Worm (Caenorhabditis elegans) whole organism, L2 larva: ENCODE data around the gene F41C3.8.

Experiments used
- C34F6.9 ChIP-seq: fragments of 150-350 bp; optimal IDR thresholded peaks from 2 replicates; lab custom pipeline; 2014; ENCODE audit warnings: missing biosample characterization, missing genetic modification characterization
- F13H6.1 ChIP-seq: sonication (generic microtip); optimal IDR thresholded peaks from 2 replicates; lab custom pipeline; 2016; ENCODE audit warnings: missing genetic modification characterization, missing compliant biosample characterization
- R02D3.7 ChIP-seq: fragments of 150-350 bp; optimal IDR thresholded peaks from 2 replicates; lab custom pipeline; 2014; ENCODE audit warnings: missing biosample characterization, missing genetic modification characterization
- Y55F3AM.14 ChIP-seq: fragments of 200-800 bp; sonication (Bioruptor generic); optimal IDR thresholded peaks from 2 replicates; lab custom pipeline; 2018; ENCODE audit warnings: mild to moderate bottlenecking, missing genetic modification characterization, missing compliant biosample characterization
- ZK546.5 ChIP-seq: sonication (generic microtip); optimal IDR thresholded peaks from 2 replicates; lab custom pipeline; 2017; ENCODE audit warnings: missing biosample characterization, missing genetic modification characterization
- alr-1 ChIP-seq: fragments of 150-350 bp; optimal IDR thresholded peaks from 2 replicates; lab custom pipeline; 2014; ENCODE audit warnings: missing biosample characterization, missing genetic modification characterization
- aly-2 ChIP-seq: fragments of 150-350 bp; optimal IDR thresholded peaks from 2 replicates; lab custom pipeline; 2014; ENCODE audit warnings: missing biosample characterization, missing genetic modification characterization
- ama-1 ChIP-seq: fragments of 150-350 bp; optimal IDR thresholded peaks from 2 replicates; lab custom pipeline; 2018; ENCODE audit warnings: inconsistent platforms
- blmp-1 ChIP-seq: sonication (generic microtip); optimal IDR thresholded peaks from 2 replicates; lab custom pipeline; 2017; ENCODE audit warnings: missing genetic modification characterization, mild to moderate bottlenecking, missing compliant biosample characterization, antibody characterized with exemption, moderate library complexity; ENCODE audit not compliant: insufficient read depth
- ceh-16 ChIP-seq: fragments of 150-350 bp; optimal IDR thresholded peaks from 2 replicates; lab custom pipeline; 2014; ENCODE audit warnings: missing biosample characterization, missing genetic modification characterization
- ceh-82 ChIP-seq: fragments of 150-350 bp; optimal IDR thresholded peaks from 2 replicates; lab custom pipeline; 2014; ENCODE audit warnings: missing biosample characterization, missing genetic modification characterization
- crh-2 ChIP-seq: sonication (generic microtip); optimal IDR thresholded peaks from 2 replicates; lab custom pipeline; 2017; ENCODE audit warnings: missing biosample characterization, missing genetic modification characterization
- dmd-4 ChIP-seq: sonication (generic microtip); optimal IDR thresholded peaks from 2 replicates; lab custom pipeline; 2017; ENCODE audit warnings: missing biosample characterization, missing genetic modification characterization
- elt-3 ChIP-seq: sonication (generic microtip); optimal IDR thresholded peaks from 2 replicates; lab custom pipeline; 2017; ENCODE audit warnings: missing biosample characterization, missing genetic modification characterization
- fos-1 ChIP-seq: fragments of 150-350 bp; optimal IDR thresholded peaks from 2 replicates; lab custom pipeline; 2014; ENCODE audit warnings: missing biosample characterization, missing genetic modification characterization
- gmeb-1 ChIP-seq: fragments of 150-350 bp; optimal IDR thresholded peaks from 2 replicates; lab custom pipeline; 2014; ENCODE audit warnings: missing biosample characterization, missing genetic modification characterization
- lin-11 ChIP-seq: fragments of 150-350 bp; sonication (generic microtip); optimal IDR thresholded peaks from 2 replicates; lab custom pipeline; 2014; ENCODE audit warnings: missing biosample characterization, missing genetic modification characterization, inconsistent platforms, mixed read lengths
- lin-13 ChIP-seq: fragments of 150-350 bp; optimal IDR thresholded peaks from 2 replicates; lab custom pipeline; 2014; ENCODE audit warnings: missing biosample characterization, missing genetic modification reagents, missing genetic modification characterization
- lin-39 ChIP-seq: fragments of 150-350 bp; optimal IDR thresholded peaks from 2 replicates; lab custom pipeline; 2014; ENCODE audit warnings: missing biosample characterization, missing genetic modification reagents, missing genetic modification characterization
- lsy-2 ChIP-seq, 2 experiments: fragments of 150-350 bp in 1 of 2; sonication (generic microtip) in 1 of 2; optimal IDR thresholded peaks; 2 replicates each; lab custom pipeline; 2014 to 2017; ENCODE audit warnings: missing biosample characterization in 2 of 2, missing genetic modification characterization in 2 of 2
- mab-5 ChIP-seq: fragments of 150-350 bp; optimal IDR thresholded peaks from 2 replicates; lab custom pipeline; 2014; ENCODE audit warnings: missing biosample characterization, missing genetic modification characterization
- mbf-1 ChIP-seq: sonication (generic microtip); optimal IDR thresholded peaks from 2 replicates; lab custom pipeline; 2017; ENCODE audit warnings: missing biosample characterization, missing genetic modification characterization
- mdl-1 ChIP-seq, 2 experiments: fragments of 150-350 bp in 1 of 2; sonication (generic microtip) in 1 of 2; optimal IDR thresholded peaks; 2 replicates each; lab custom pipeline; 2017; ENCODE audit warnings: missing biosample characterization in 2 of 2, missing genetic modification characterization in 2 of 2
- nhr-11 ChIP-seq: fragments of 150-350 bp; optimal IDR thresholded peaks from 2 replicates; lab custom pipeline; 2014; ENCODE audit warnings: missing biosample characterization, missing genetic modification characterization
- nhr-12 ChIP-seq: fragments of 150-350 bp; optimal IDR thresholded peaks from 2 replicates; lab custom pipeline; 2014; ENCODE audit warnings: missing biosample characterization, missing genetic modification characterization
- nhr-129 ChIP-seq: fragments of 150-350 bp; optimal IDR thresholded peaks from 2 replicates; lab custom pipeline; 2014; ENCODE audit warnings: missing biosample characterization, missing genetic modification characterization
- nhr-21 ChIP-seq: fragments of 150-350 bp; optimal IDR thresholded peaks from 2 replicates; lab custom pipeline; 2014; ENCODE audit warnings: missing biosample characterization, missing genetic modification characterization
- nhr-23 ChIP-seq: fragments of 150-350 bp; optimal IDR thresholded peaks from 2 replicates; lab custom pipeline; 2014; ENCODE audit warnings: missing biosample characterization, missing genetic modification reagents, missing genetic modification characterization
- nhr-237 ChIP-seq: fragments of 150-350 bp; optimal IDR thresholded peaks from 2 replicates; lab custom pipeline; 2014; ENCODE audit warnings: missing biosample characterization, missing genetic modification characterization
- nhr-25 ChIP-seq: fragments of 150-350 bp; sonication (generic microtip); optimal IDR thresholded peaks from 3 replicates; lab custom pipeline; 2014; ENCODE audit warnings: missing biosample characterization, missing genetic modification characterization
- nhr-6 ChIP-seq: fragments of 150-350 bp; optimal IDR thresholded peaks from 2 replicates; lab custom pipeline; 2014; ENCODE audit warnings: missing biosample characterization, missing genetic modification characterization
- nhr-77 ChIP-seq: fragments of 150-350 bp; optimal IDR thresholded peaks from 2 replicates; lab custom pipeline; 2014; ENCODE audit warnings: missing biosample characterization, missing genetic modification characterization
- peb-1 ChIP-seq: fragments of 150-350 bp; optimal IDR thresholded peaks from 2 replicates; lab custom pipeline; 2014; ENCODE audit warnings: missing biosample characterization, missing genetic modification characterization
- sem-4 ChIP-seq: fragments of 150-350 bp; optimal IDR thresholded peaks from 2 replicates; lab custom pipeline; 2014; ENCODE audit warnings: missing biosample characterization, missing genetic modification reagents, missing genetic modification characterization
- skn-1 ChIP-seq: sonication (generic microtip); optimal IDR thresholded peaks from 2 replicates; lab custom pipeline; 2017; ENCODE audit warnings: missing biosample characterization, missing genetic modification characterization
- sma-3 ChIP-seq: sonication (generic microtip); optimal IDR thresholded peaks from 2 replicates; lab custom pipeline; 2016; ENCODE audit warnings: missing genetic modification reagents, missing genetic modification characterization, missing compliant biosample characterization
- sma-9 ChIP-seq, 2 experiments: fragments of 150-350 bp in 1 of 2; sonication (generic microtip) in 1 of 2; optimal IDR thresholded peaks; 2 replicates each; lab custom pipeline; 2014 to 2016; ENCODE audit warnings: missing genetic modification characterization in 2 of 2, mild to moderate bottlenecking in 1 of 2, missing biosample characterization in 1 of 2, missing compliant biosample characterization in 1 of 2, missing genetic modification reagents in 1 of 2, moderate library complexity in 1 of 2
- snpc-4 ChIP-seq: fragments of 150-350 bp; optimal IDR thresholded peaks from 2 replicates; lab custom pipeline; 2014; ENCODE audit warnings: missing biosample characterization, missing genetic modification characterization
- unc-39 ChIP-seq: fragments of 150-350 bp; optimal IDR thresholded peaks from 2 replicates; lab custom pipeline; 2014; ENCODE audit warnings: missing biosample characterization, missing genetic modification characterization
- unc-55 ChIP-seq: fragments of 150-350 bp; sonication (generic microtip); optimal IDR thresholded peaks from 3 replicates; lab custom pipeline; 2014; ENCODE audit warnings: missing biosample characterization, missing genetic modification reagents, missing genetic modification characterization
- unc-62 ChIP-seq: fragments of 150-350 bp; optimal IDR thresholded peaks from 2 replicates; lab custom pipeline; 2014; ENCODE audit warnings: missing biosample characterization, missing genetic modification reagents, missing genetic modification characterization
- ztf-1 ChIP-seq: fragments of 200-800 bp; sonication (Bioruptor generic); conservative IDR thresholded peaks from 2 replicates; pipeline ENCODE4 v1.3.6; 2022; ENCODE audit warnings: missing genetic modification characterization, missing compliant biosample characterization
- ztf-11 ChIP-seq: sonication (generic microtip); optimal IDR thresholded peaks from 2 replicates; lab custom pipeline; 2017; ENCODE audit warnings: missing biosample characterization, missing genetic modification characterization
- ztf-4 ChIP-seq: fragments of 150-350 bp; optimal IDR thresholded peaks from 2 replicates; lab custom pipeline; 2014; ENCODE audit warnings: missing biosample characterization, missing genetic modification characterization

Gene F41C3.8

DNA sequence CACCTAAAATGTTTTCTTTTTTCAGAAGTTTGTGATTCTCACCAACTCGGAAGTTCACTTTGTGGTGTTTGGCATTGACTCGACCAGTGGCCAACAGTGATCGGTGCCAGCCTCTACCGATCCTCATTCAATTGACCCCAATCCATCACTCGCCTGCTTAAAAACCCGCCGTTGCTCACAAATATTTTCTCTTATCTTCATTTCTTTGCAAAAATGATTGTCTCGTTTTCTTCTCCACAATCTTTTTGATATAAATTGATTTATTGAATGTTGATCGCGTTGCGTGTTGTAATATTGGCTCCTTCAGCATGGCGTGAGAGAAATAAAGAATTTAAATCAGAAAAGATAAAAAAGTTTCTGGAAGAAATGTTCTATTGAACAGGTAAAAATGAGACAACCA is 20.7 kb downstream of the F41C3.8 start:
- no peak for TF ChIP-seq aly-2
- no peak for TF ChIP-seq ceh-16 (tag; lab: Kevin White, UChicago)
- TF ChIP-seq gmeb-1 (tag; lab: Kevin White, UChicago) = no peak
- peak; percentile 26 for TF ChIP-seq C34F6.9
- peak in 1 of 2 experiments; percentile 33 for TF ChIP-seq lsy-2 (tag; optimal IDR thresholded peaks at IDR 0.05; lab: Kevin White, UChicago)
- TF ChIP-seq nhr-23 (tag; lab: Kevin White, UChicago) = no peak
- TF ChIP-seq elt-3 (tag; lab: Kevin White, UChicago) = no peak
- TF ChIP-seq R02D3.7 (tag; lab: Kevin White, UChicago) = no peak
- no peak for TF ChIP-seq unc-62 (GFP tag; lab: Kevin White, UChicago)
- TF ChIP-seq unc-55 (GFP tag; lab: Kevin White, UChicago) = no peak
- TF ChIP-seq nhr-21 (tag; lab: Kevin White, UChicago) = no peak
- no peak for TF ChIP-seq fos-1 (tag; lab: Kevin White, UChicago)
- TF ChIP-seq mab-5 (tag; lab: Kevin White, UChicago) = peak; percentile 30
- no peak for TF ChIP-seq nhr-12 (tag; lab: Kevin White, UChicago)
- TF ChIP-seq sma-9 (GFP tag; optimal IDR thresholded peaks at IDR 0.05; lab: Kevin White, UChicago) = peak; percentile 45
- no peak for TF ChIP-seq sma-9 (tag; optimal IDR thresholded peaks at IDR 0.05; lab: Kevin White, UChicago)
- TF ChIP-seq Y55F3AM.14 (GFP tag; lab: Kevin White, UChicago) = no peak
- TF ChIP-seq dmd-4 (tag; lab: Kevin White, UChicago) = no peak
- TF ChIP-seq snpc-4 (tag; lab: Kevin White, UChicago) = no peak
- no peak for TF ChIP-seq lin-39 (tag; lab: Kevin White, UChicago)
- TF ChIP-seq sem-4 (tag; lab: Kevin White, UChicago) = no peak
- no peak for TF ChIP-seq sma-3 (GFP tag; lab: Kevin White, UChicago)
- TF ChIP-seq F13H6.1 (tag; lab: Kevin White, UChicago) = peak; percentile 28
- TF ChIP-seq nhr-129 (tag; lab: Kevin White, UChicago) = no peak
- no peak for TF ChIP-seq peb-1 (tag; lab: Kevin White, UChicago)
- TF ChIP-seq ztf-4 (tag; lab: Kevin White, UChicago) = no peak
- TF ChIP-seq lin-11 (tag; lab: Kevin White, UChicago) = no peak
- no peak for TF ChIP-seq mbf-1
- TF ChIP-seq nhr-77 (tag; lab: Kevin White, UChicago) = no peak

DNA sequence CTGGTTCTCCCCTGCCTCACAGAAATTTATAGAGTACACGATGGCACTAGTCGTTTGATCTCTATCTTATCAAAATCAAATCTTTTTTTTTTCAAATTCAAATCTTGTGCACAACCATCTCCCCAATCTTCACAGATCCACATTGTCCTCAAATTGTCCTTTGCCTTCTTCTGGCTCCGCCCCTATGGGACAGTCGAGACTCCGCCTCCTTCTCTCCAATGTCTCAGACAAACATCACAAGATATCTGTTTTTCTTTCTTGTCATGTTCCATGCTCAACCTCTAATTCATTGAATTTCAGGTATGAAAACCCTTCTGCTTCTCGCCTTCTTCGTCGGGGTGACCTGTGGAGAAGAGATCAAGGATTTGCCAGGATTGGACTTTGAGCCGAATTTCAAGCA is 21.5 kb downstream of the F41C3.8 start, which contains the start of gene ctsa-1.1:
TSS of gene ctsa-1.1 (plus strand) at position 301 of the 400 bp plus-strand sequence.
- no peak for TF ChIP-seq unc-39 (tag; lab: Kevin White, UChicago)
- TF ChIP-seq ztf-11 = no peak
- TF ChIP-seq ama-1 (lab: Kevin White, UChicago) = no peak
- no peak for TF ChIP-seq alr-1 (tag; lab: Kevin White, UChicago)
- no peak for TF ChIP-seq nhr-237
- no peak for TF ChIP-seq ceh-82 (tag; lab: Kevin White, UChicago)
- TF ChIP-seq nhr-77 (tag; lab: Kevin White, UChicago) = no peak
- TF ChIP-seq lsy-2 (tag; optimal IDR thresholded peaks at IDR 0.05; lab: Kevin White, UChicago) = no peak

DNA sequence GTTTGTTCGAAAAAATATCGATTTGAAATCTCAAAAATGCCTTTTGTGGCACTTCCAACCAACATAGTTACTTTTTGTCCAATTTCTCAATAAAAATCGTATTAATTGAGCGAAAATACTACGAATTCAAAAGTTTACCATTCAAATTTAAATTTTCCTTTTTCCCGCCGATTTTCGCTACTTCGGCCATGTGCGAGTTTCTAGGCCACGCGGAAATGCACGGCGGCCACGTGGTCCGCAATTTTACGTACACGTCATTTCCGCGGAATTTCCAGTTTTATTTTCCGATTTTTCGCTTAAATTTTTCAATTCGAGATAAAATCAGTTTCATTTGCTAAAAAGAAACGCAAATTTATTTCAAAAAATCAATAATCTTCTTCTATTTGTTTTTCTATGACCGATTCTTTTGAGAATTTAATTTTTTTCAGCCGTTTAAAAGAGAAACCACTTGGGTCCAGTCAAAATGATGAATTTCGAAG is 24.2 kb downstream of the F41C3.8 start, which contains the start of gene eas-1:
TSS of gene eas-1 (plus strand) at position 429 of the 479 bp plus-strand sequence.
- TF ChIP-seq lsy-2 (tag; optimal IDR thresholded peaks at IDR 0.05; lab: Kevin White, UChicago) = peak; percentile 74 to 90
- TF ChIP-seq blmp-1 (tag; lab: Kevin White, UChicago) = peak; percentile 14
- TF ChIP-seq sem-4 (tag; lab: Kevin White, UChicago) = peak; percentile 39
- peak; percentile 27 for TF ChIP-seq ZK546.5 (tag; lab: Kevin White, UChicago)
- TF ChIP-seq nhr-129 (tag; lab: Kevin White, UChicago) = peak; percentile 28
- peak; percentile 86 for TF ChIP-seq C34F6.9
- TF ChIP-seq snpc-4 (tag; lab: Kevin White, UChicago) = peak; percentile 28
- TF ChIP-seq ztf-1 (GFP tag; lab: Robert Waterston, UW) = no peak
- TF ChIP-seq ama-1 (lab: Kevin White, UChicago) = no peak
- no peak for TF ChIP-seq dmd-4 (tag; lab: Kevin White, UChicago)
- peak; percentile 75 for TF ChIP-seq nhr-25
- TF ChIP-seq fos-1 (tag; lab: Kevin White, UChicago) = peak; percentile 40
- no peak for TF ChIP-seq nhr-11 (tag; lab: Kevin White, UChicago)
- peak; percentile 95 for TF ChIP-seq gmeb-1 (tag; lab: Kevin White, UChicago)
- no peak for TF ChIP-seq unc-39 (tag; lab: Kevin White, UChicago)
- TF ChIP-seq lin-13 (GFP tag; lab: Kevin White, UChicago) = peak; percentile 58
- no peak for TF ChIP-seq lin-39 (tag; lab: Kevin White, UChicago)
- TF ChIP-seq nhr-21 (tag; lab: Kevin White, UChicago) = peak; percentile 60
- peak; percentile 87 for TF ChIP-seq sma-9 (GFP tag; optimal IDR thresholded peaks at IDR 0.05; lab: Kevin White, UChicago)
- no peak for TF ChIP-seq sma-9 (tag; optimal IDR thresholded peaks at IDR 0.05; lab: Kevin White, UChicago)
- no peak for TF ChIP-seq elt-3 (tag; lab: Kevin White, UChicago)
- peak; percentile 84 for TF ChIP-seq unc-55 (GFP tag; lab: Kevin White, UChicago)
- TF ChIP-seq sma-3 (GFP tag; lab: Kevin White, UChicago) = peak; percentile 75
- TF ChIP-seq mab-5 (tag; lab: Kevin White, UChicago) = peak; percentile 35
- TF ChIP-seq F13H6.1 (tag; lab: Kevin White, UChicago) = peak; percentile 65
- TF ChIP-seq mdl-1 (tag; optimal IDR thresholded peaks at IDR 0.05; lab: Kevin White, UChicago) = peak; percentile 73 to 88
- no peak for TF ChIP-seq nhr-6 (tag; lab: Kevin White, UChicago)
- TF ChIP-seq skn-1 = peak; percentile 32
- peak; percentile 95 for TF ChIP-seq crh-2 (tag; lab: Kevin White, UChicago)
- TF ChIP-seq lin-11 (tag; lab: Kevin White, UChicago) = peak; percentile 41
- TF ChIP-seq, all 48 proteins: peak for 21
